Worm (Caenorhabditis elegans) whole organism, mixed stage, embryonic: ENCODE results near the gene srg-53.

Experiments
- M03D4.4 ChIP-seq: sonication (generic microtip); optimal IDR thresholded peaks from 2 replicates; lab custom pipeline; 2017; ENCODE audit warnings: mild to moderate bottlenecking, missing genetic modification characterization, missing compliant biosample characterization
- ceh-43 ChIP-seq: fragments of 200-800 bp; sonication (Bioruptor generic); optimal IDR thresholded peaks from 2 replicates; lab custom pipeline; 2018; ENCODE audit warnings: mild to moderate bottlenecking, missing genetic modification characterization, moderate library complexity, missing compliant biosample characterization
- drap-1 ChIP-seq: fragments of 200-800 bp; sonication (Bioruptor generic); optimal IDR thresholded peaks from 3 replicates; lab custom pipeline; 2018; ENCODE audit warnings: mild to moderate bottlenecking, missing genetic modification characterization, missing compliant biosample characterization
- lin-13 ChIP-seq: fragments of 150-350 bp; optimal IDR thresholded peaks from 2 replicates; lab custom pipeline; 2014; ENCODE audit warnings: missing biosample characterization, missing genetic modification characterization
- lsy-2 ChIP-seq: fragments of 150-350 bp; optimal IDR thresholded peaks from 2 replicates; lab custom pipeline; 2014; ENCODE audit warnings: missing biosample characterization, missing genetic modification characterization
- nhr-28 ChIP-seq: fragments of 150-350 bp; optimal IDR thresholded peaks from 2 replicates; lab custom pipeline; 2014; ENCODE audit warnings: missing biosample characterization, missing genetic modification characterization
- sptf-1 ChIP-seq: sonication (generic microtip); optimal IDR thresholded peaks from 2 replicates; lab custom pipeline; 2017; ENCODE audit warnings: mild to moderate bottlenecking, missing genetic modification characterization, moderate library complexity, missing compliant biosample characterization
- ztf-11 ChIP-seq: fragments of 150-350 bp; optimal IDR thresholded peaks from 2 replicates; lab custom pipeline; 2014; ENCODE audit warnings: missing biosample characterization, missing genetic modification characterization

ce11 chrV:852184-852583, 27.1 kb upstream of the srg-53 start, which contains the start of gene K09C6.3:
- TF ChIP-seq sptf-1 (tag; lab: Kevin White, UChicago) (no peak), ceh-43 (no peak), lin-13 (tag; lab: Kevin White, UChicago) (no peak), ztf-11 (tag; lab: Kevin White, UChicago) (no peak), lsy-2 (no peak), nhr-28 (tag; lab: Kevin White, UChicago) (no peak), drap-1 (GFP tag; lab: Kevin White, UChicago) (no peak), M03D4.4 (no peak)
